Worm (Caenorhabditis elegans): ENCODE results near the gene C42D8.9.
A peak's percentile ranks its signal among the peaks of the same experiment; 100 is the strongest.

The C42D8.9 gene

ce11 chrX:5063750-5064652 is 42.8 kb downstream of the C42D8.9 start, which contains the start of gene C24H10.2 (continued):
- TF ChIP-seq nhr-11 (tag; optimal IDR thresholded peaks at IDR 0.05), result no peak
- no peak for TF ChIP-seq ceh-82 (tag; optimal IDR thresholded peaks at IDR 0.05)

ce11 chrX:5061763-5062162 is 45.1 kb downstream of the C42D8.9 start:
- TF ChIP-seq unc-55 (GFP tag; optimal IDR thresholded peaks at IDR 0.05), result no peak
- TF ChIP-seq elt-1 (tag; optimal IDR thresholded peaks at IDR 0.05), result peak; percentile 82
- TF ChIP-seq egl-27 (tag; optimal IDR thresholded peaks at IDR 0.05), result no peak
- no peak for TF ChIP-seq aly-2 (tag; optimal IDR thresholded peaks at IDR 0.05)
- TF ChIP-seq ceh-16 (tag; optimal IDR thresholded peaks at IDR 0.05), result peak; percentile 43
- TF ChIP-seq skn-1 (tag; optimal IDR thresholded peaks at IDR 0.05), result no peak
- TF ChIP-seq Y55F3AM.14 (GFP tag; optimal IDR thresholded peaks at IDR 0.05), result no peak
- no peak for TF ChIP-seq elt-3 (tag; optimal IDR thresholded peaks at IDR 0.05)
- TF ChIP-seq sma-9 (GFP tag; optimal IDR thresholded peaks at IDR 0.05), result peak; percentile 36
- no peak for TF ChIP-seq sma-9 (tag; optimal IDR thresholded peaks at IDR 0.05)

ce11 chrX:5060756-5061155 is 46.1 kb downstream of the C42D8.9 start, which contains the start of gene C24H10.3:
TSS of gene C24H10.3 (plus strand) at chrX:5061056.
- TF ChIP-seq nhr-21 (tag; optimal IDR thresholded peaks at IDR 0.05), result no peak
- TF ChIP-seq unc-62 (GFP tag; optimal IDR thresholded peaks at IDR 0.05), result no peak
- no peak for TF ChIP-seq F13H6.1 (tag; optimal IDR thresholded peaks at IDR 0.05)

DNA sequence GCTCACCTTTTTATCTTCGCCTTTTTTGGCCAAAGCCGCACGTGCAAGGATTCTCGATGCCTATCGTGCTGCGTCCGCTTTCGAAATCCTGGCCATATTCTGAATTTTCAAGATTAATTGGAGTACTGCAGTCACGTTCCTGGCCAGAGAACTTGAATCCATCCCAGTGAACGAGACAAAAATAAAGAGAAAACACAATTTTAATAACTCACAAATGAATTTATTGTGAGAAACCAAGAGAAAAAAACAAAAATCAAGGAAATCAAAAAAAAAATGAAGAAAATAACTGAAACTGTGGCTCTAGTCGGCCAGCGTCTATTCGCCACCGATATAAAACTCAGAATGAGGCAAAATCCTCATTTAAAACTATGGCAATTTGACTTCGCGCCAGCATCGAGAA is 47.7 kb downstream of the C42D8.9 start, which contains the start of gene C24H10.4:
Gene C24H10.4, minus strand, starts transcription at position 101 of the 400 bp plus-strand sequence.
- TF ChIP-seq nhr-23 (tag; optimal IDR thresholded peaks at IDR 0.05) (no peak), aly-2 (tag; optimal IDR thresholded peaks at IDR 0.05) (no peak), unc-62 (GFP tag; optimal IDR thresholded peaks at IDR 0.05) (no peak), lsy-2 (tag; optimal IDR thresholded peaks at IDR 0.05) (no peak), elt-1 (tag; optimal IDR thresholded peaks at IDR 0.05) (no peak), nhr-10 (tag; optimal IDR thresholded peaks at IDR 0.05) (no peak), lin-39 (tag; optimal IDR thresholded peaks at IDR 0.05) (no peak), nhr-11 (tag; optimal IDR thresholded peaks at IDR 0.05) (no peak), Y55F3AM.14 (GFP tag; optimal IDR thresholded peaks at IDR 0.05) (no peak), sma-3 (GFP tag; optimal IDR thresholded peaks at IDR 0.05) (no peak), nhr-12 (tag; optimal IDR thresholded peaks at IDR 0.05) (no peak), zag-1 (tag; optimal IDR thresholded peaks at IDR 0.05) (no peak), lin-13 (GFP tag; optimal IDR thresholded peaks at IDR 0.05) (no peak), egl-27 (tag; optimal IDR thresholded peaks at IDR 0.05) (no peak), C34F6.9 (tag; optimal IDR thresholded peaks at IDR 0.05) (no peak)
